Worm (Caenorhabditis elegans) whole organism, L2 larva: ENCODE results near the gene T02B11.4.
"Not testable (repeated sequence)": the region's sequence is repeated elsewhere in the genome, so short reads cannot be mapped to it uniquely, and the experiment has no call there.

Experiments
- blmp-1 ChIP-seq: sonication (generic microtip); optimal IDR thresholded peaks from 2 replicates; lab custom pipeline; 2017; ENCODE audit warnings: missing genetic modification characterization, mild to moderate bottlenecking, missing compliant biosample characterization, antibody characterized with exemption, moderate library complexity; ENCODE audit not compliant: insufficient read depth
- nhr-6 ChIP-seq: fragments of 150-350 bp; optimal IDR thresholded peaks from 2 replicates; lab custom pipeline; 2014; ENCODE audit warnings: missing biosample characterization, missing genetic modification characterization

- TF ChIP-seq nhr-6, blmp-1 (tag; lab: Kevin White, UChicago): not testable (repeated sequence)
Measured at ce11 chrV:890835-891234, 19.9 kb upstream of the T02B11.4 start, which contains the start of gene srlf-22.
